Worm (Caenorhabditis elegans) whole organism, L4 larva: Measurements from ENCODE around the gene fbxa-218.

Source experiments
- Y48G9A.11 ChIP-seq: fragments of 200-800 bp; sonication (Bioruptor generic); IDR thresholded peaks from 2 replicates; pipeline ENCODE4 v1.3.6; 2022; ENCODE audit warnings: missing genetic modification reagents, missing genetic modification characterization, missing compliant biosample characterization
- aha-1 ChIP-seq: fragments of 150-350 bp; peaks from one replicate; lab custom pipeline; 2014; ENCODE audit warnings: missing biosample characterization, missing genetic modification characterization
- arid-1 ChIP-seq: fragments of 200-800 bp; sonication (Bioruptor generic); conservative IDR thresholded peaks from 2 replicates; pipeline ENCODE4 v1.3.6; 2022; ENCODE audit warnings: missing genetic modification reagents, missing genetic modification characterization, missing compliant biosample characterization
- ceh-28 ChIP-seq: fragments of 150-350 bp; optimal IDR thresholded peaks from 2 replicates; lab custom pipeline; 2014; ENCODE audit warnings: missing biosample characterization, missing genetic modification reagents, missing genetic modification characterization
- dve-1 ChIP-seq: sonication (generic microtip); optimal IDR thresholded peaks from 2 replicates; lab custom pipeline; 2017; ENCODE audit warnings: antibody characterized with exemption, mild to moderate bottlenecking, missing genetic modification characterization, missing compliant biosample characterization; ENCODE audit not compliant: insufficient read depth
- egl-27 ChIP-seq: sonication (generic microtip); optimal IDR thresholded peaks from 3 replicates; lab custom pipeline; 2017; ENCODE audit warnings: missing biosample characterization, missing genetic modification reagents, missing genetic modification characterization
- egl-43 ChIP-seq: fragments of 200-800 bp; sonication (Bioruptor generic); IDR thresholded peaks from 2 replicates; pipeline ENCODE4 v1.3.6; 2022; ENCODE audit warnings: missing genetic modification reagents, missing genetic modification characterization, missing compliant biosample characterization
- fkh-10 ChIP-seq: fragments of 150-350 bp; optimal IDR thresholded peaks from 2 replicates; lab custom pipeline; 2014; ENCODE audit warnings: missing biosample characterization, missing genetic modification reagents, missing genetic modification characterization
- hlh-30 ChIP-seq: sonication (generic microtip); optimal IDR thresholded peaks from 2 replicates; lab custom pipeline; 2017; ENCODE audit warnings: antibody characterized with exemption, mild to moderate bottlenecking, missing genetic modification characterization, missing compliant biosample characterization; ENCODE audit not compliant: insufficient read depth
- hmg-1.1 ChIP-seq: fragments of 200-800 bp; sonication (Bioruptor generic); IDR thresholded peaks from 2 replicates; pipeline ENCODE4 v1.3.6; 2022; ENCODE audit warnings: missing genetic modification reagents, missing genetic modification characterization, missing compliant biosample characterization
- lin-38 ChIP-seq: fragments of 200-800 bp; sonication (Bioruptor generic); IDR thresholded peaks from 2 replicates; pipeline ENCODE4 v1.3.6; 2022; ENCODE audit warnings: missing genetic modification reagents, missing genetic modification characterization, missing compliant biosample characterization
- lir-3 ChIP-seq: sonication (generic microtip); optimal IDR thresholded peaks from 2 replicates; lab custom pipeline; 2016; ENCODE audit warnings: mild to moderate bottlenecking, missing genetic modification characterization, missing compliant biosample characterization
- lsy-2 ChIP-seq, 2 experiments: fragments of 150-350 bp in 1 of 2; sonication (generic microtip) in 1 of 2; optimal IDR thresholded peaks; 2 replicates each; lab custom pipeline; 2014 to 2017; ENCODE audit warnings: missing biosample characterization in 2 of 2, missing genetic modification characterization in 2 of 2
- mdl-1 ChIP-seq, 2 experiments: fragments of 150-350 bp in 1 of 2; sonication (generic microtip) in 1 of 2; optimal IDR thresholded peaks; 2 replicates each; lab custom pipeline; 2014 to 2017; ENCODE audit warnings: missing biosample characterization in 2 of 2, missing genetic modification characterization in 2 of 2
- mep-1 ChIP-seq: fragments of 150-350 bp; sonication (generic microtip); optimal IDR thresholded peaks from 3 replicates; lab custom pipeline; 2014; ENCODE audit warnings: missing biosample characterization, missing genetic modification characterization
- nhr-11 ChIP-seq: fragments of 150-350 bp; optimal IDR thresholded peaks from 2 replicates; lab custom pipeline; 2014; ENCODE audit warnings: missing biosample characterization, missing genetic modification characterization
- nhr-111 ChIP-seq: fragments of 200-800 bp; sonication (Bioruptor generic); optimal IDR thresholded peaks from 2 replicates; lab custom pipeline; 2018; ENCODE audit warnings: mild to moderate bottlenecking, missing genetic modification characterization, missing compliant biosample characterization
- nhr-28 ChIP-seq: fragments of 150-350 bp; optimal IDR thresholded peaks from 2 replicates; lab custom pipeline; 2014; ENCODE audit warnings: missing biosample characterization, missing genetic modification characterization
- rbr-2 ChIP-seq: sonication (generic microtip); optimal IDR thresholded peaks from 2 replicates; lab custom pipeline; 2016; ENCODE audit warnings: missing genotype, missing genetic modification characterization, missing compliant biosample characterization
- saeg-2 ChIP-seq: fragments of 200-800 bp; sonication (Bioruptor generic); IDR thresholded peaks from 2 replicates; pipeline ENCODE4 v1.3.6; 2022; ENCODE audit warnings: missing genetic modification reagents, missing genetic modification characterization, missing compliant biosample characterization
- unc-62 ChIP-seq, 3 experiments: fragments of 150-350 bp in 1 of 3; sonication (generic microtip); optimal IDR thresholded peaks in 2 of 3; peaks in 1 of 3; 1 replicate in 1 of 3; 2 replicates in 2 of 3; lab custom pipeline; 2014 to 2017; ENCODE audit warnings: missing biosample characterization in 3 of 3, missing genetic modification characterization in 3 of 3, missing genetic modification reagents in 3 of 3, missing genotype in 1 of 3
- zip-2 ChIP-seq: fragments of 150-350 bp; optimal IDR thresholded peaks from 2 replicates; lab custom pipeline; 2014; ENCODE audit warnings: missing biosample characterization, missing genetic modification characterization

fbxa-218 gene

DNA sequence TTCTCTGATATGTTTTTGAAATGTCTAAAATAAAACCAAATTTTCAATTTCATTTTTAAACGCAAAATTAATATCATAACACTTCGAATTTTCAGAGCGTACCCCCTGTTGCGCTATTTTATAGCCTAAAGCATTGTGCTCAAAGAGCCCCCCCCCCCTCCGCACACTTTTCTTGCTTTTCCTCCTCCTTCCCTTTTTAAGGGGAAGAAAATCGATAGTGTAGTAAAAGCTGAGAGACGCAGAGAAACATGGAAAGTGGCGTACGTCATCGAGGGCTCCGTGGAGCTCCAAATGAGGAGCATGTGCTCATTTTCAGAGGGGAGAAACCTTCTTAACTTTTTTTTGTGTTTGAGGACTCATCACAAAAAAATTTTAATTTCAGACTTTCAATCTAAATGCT is 36.2 kb downstream of the fbxa-218 start, which contains the start of gene cccp-1:
Gene cccp-1 (plus strand): TSS at position 377 of the 400 bp plus-strand sequence.
- TF ChIP-seq egl-27 (tag; lab: Kevin White, UChicago) (no peak), aha-1 (tag; lab: Kevin White, UChicago) (peak; percentile 89), mep-1 (tag; lab: Kevin White, UChicago) (peak; percentile 44), mdl-1 (tag; optimal IDR thresholded peaks at IDR 0.05; lab: Kevin White, UChicago) (peak in 1 of 2 experiments; percentile 45), lir-3 (tag; lab: Kevin White, UChicago) (no peak), egl-43 (peak; percentile 35; the same call in 1 of the 2 replicates), hlh-30 (tag; lab: Kevin White, UChicago) (peak; percentile 55), nhr-11 (peak; percentile 23), nhr-28 (tag; lab: Kevin White, UChicago) (no peak), ceh-28 (tag; lab: Kevin White, UChicago) (peak; percentile 81), arid-1 (0 out of 2 replicates have a peak, but pooled peaks have one; percentile 21), dve-1 (tag; lab: Kevin White, UChicago) (peak; percentile 9), lin-38 (GFP tag; lab: Robert Waterston, UW) (peak; percentile 17; the same call in 1 of the 2 replicates), rbr-2 (tag; lab: Kevin White, UChicago) (peak; percentile 45), hmg-1.1 (peak; percentile 43; the same call in 1 of the 2 replicates), nhr-111 (GFP tag; lab: Kevin White, UChicago) (no peak), zip-2 (no peak), fkh-10 (GFP tag; lab: Kevin White, UChicago) (peak; percentile 20), lsy-2 (tag; optimal IDR thresholded peaks at IDR 0.05; lab: Kevin White, UChicago) (peak in 1 of 2 experiments; percentile 43), saeg-2 (GFP tag; lab: Robert Waterston, UW) (no peak)

DNA sequence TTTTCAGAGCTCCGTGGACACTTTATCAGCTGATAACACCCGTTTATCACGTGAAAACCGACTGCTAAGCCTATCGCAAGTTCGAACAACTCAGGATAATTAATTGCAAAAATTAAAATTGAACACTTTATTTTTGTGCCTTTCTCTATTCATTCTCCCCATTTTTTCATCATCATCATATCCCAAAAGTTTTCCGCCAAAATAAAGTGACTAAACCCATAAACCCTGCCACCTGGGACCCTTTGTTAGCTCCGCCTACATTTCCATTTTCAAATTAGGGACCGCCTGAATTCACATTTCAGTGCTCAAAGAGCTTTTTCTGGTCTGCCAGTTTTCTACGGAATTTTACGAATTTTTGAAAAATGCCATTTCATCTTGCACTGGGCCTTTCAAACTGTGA is 48.1 kb downstream of the fbxa-218 start, which contains the start of gene arrd-16:
Gene arrd-16 (plus strand): TSS at position 301 of the 400 bp plus-strand sequence.
- TF ChIP-seq Y48G9A.11 (GFP tag; lab: Robert Waterston, UW) (no peak), aha-1 (tag; lab: Kevin White, UChicago) (peak; percentile 52), unc-62 (GFP tag; optimal IDR thresholded peaks at IDR 0.05 in 1 of 2; lab: Kevin White, UChicago) (peak in 1 of 2 experiments; percentile 12), unc-62 (tag; optimal IDR thresholded peaks at IDR 0.05; lab: Kevin White, UChicago) (no peak)
